Fruit fly (Drosophila melanogaster): ENCODE results near the gene CG1074.

Gene CG1074

dm6 chr3R:4437113-4437512 lies 3.3 kb downstream of the CG1074 start, which contains the start of the genes Lipt2 and CG14650 (continued):
- TF ChIP-seq CG10669 (GFP tag; optimal IDR thresholded peaks at IDR 0.05) (no peak), CG11294 (GFP tag; IDR thresholded peaks at IDR 0.05) (no peak), cyc (GFP tag; optimal IDR thresholded peaks at IDR 0.05) (peak; percentile 59), fkh (GFP tag; optimal IDR thresholded peaks at IDR 0.05) (no peak), svp (GFP tag) (no peak), CG6854 (GFP tag; optimal IDR thresholded peaks at IDR 0.05) (no peak), dsx (GFP tag; optimal IDR thresholded peaks at IDR 0.05; ENCODE audit: poor library complexity, severe bottlenecking) (no peak), Eip78C (GFP tag) (peak; percentile 82), CG7368 (GFP tag; optimal IDR thresholded peaks at IDR 0.05) (no peak), OdsH (GFP tag; optimal IDR thresholded peaks at IDR 0.05) (no peak)

dm6 chr3R:4437817-4438216 lies 4.1 kb downstream of the CG1074 start:
- TF ChIP-seq CG10631 (GFP tag; optimal IDR thresholded peaks at IDR 0.05) = no peak
- TF ChIP-seq achi (GFP tag; optimal IDR thresholded peaks at IDR 0.05) = no peak
- TF ChIP-seq fd85E (GFP tag; optimal IDR thresholded peaks at IDR 0.05) = no peak
- TF ChIP-seq salr (GFP tag; optimal IDR thresholded peaks at IDR 0.05) = no peak
- TF ChIP-seq Ets96B (tag; optimal IDR thresholded peaks at IDR 0.05) = no peak
- no peak for TF ChIP-seq eg (GFP tag; IDR thresholded peaks at IDR 0.05)
- no peak for TF ChIP-seq lz (GFP tag; optimal IDR thresholded peaks at IDR 0.05)
- TF ChIP-seq Eip75B (GFP tag; optimal IDR thresholded peaks at IDR 0.05) = no peak
- no peak for TF ChIP-seq Sox102F (GFP tag; optimal IDR thresholded peaks at IDR 0.05)
- no peak for TF ChIP-seq CG15336 (GFP tag; IDR thresholded peaks at IDR 0.05)
- TF ChIP-seq dsx (GFP tag; optimal IDR thresholded peaks at IDR 0.05; ENCODE audit: poor library complexity, severe bottlenecking) = no peak
- no peak for TF ChIP-seq net (GFP tag; optimal IDR thresholded peaks at IDR 0.05)
- TF ChIP-seq CG11294 (GFP tag; IDR thresholded peaks at IDR 0.05) = no peak
- TF ChIP-seq CG3919 (GFP tag; optimal IDR thresholded peaks at IDR 0.05) = no peak
- TF ChIP-seq CG8119 (GFP tag; IDR thresholded peaks at IDR 0.05) = no peak
- TF ChIP-seq CG7368 (GFP tag; optimal IDR thresholded peaks at IDR 0.05) = no peak
- TF ChIP-seq dac (GFP tag; optimal IDR thresholded peaks at IDR 0.05) = no peak
- TF ChIP-seq CG6854 (GFP tag; optimal IDR thresholded peaks at IDR 0.05) = no peak

dm6 chr3R:4445083-4445482 lies 11.3 kb downstream of the CG1074 start:
- TF ChIP-seq salr (GFP tag; optimal IDR thresholded peaks at IDR 0.05) = no peak
- TF ChIP-seq CG16779 (tag; optimal IDR thresholded peaks at IDR 0.05) = no peak
- no peak for TF ChIP-seq Eip75B (GFP tag; optimal IDR thresholded peaks at IDR 0.05)
- TF ChIP-seq CG7368 (GFP tag; optimal IDR thresholded peaks at IDR 0.05) = no peak
- TF ChIP-seq Smox (GFP tag; optimal IDR thresholded peaks at IDR 0.05) = no peak
- no peak for TF ChIP-seq eg (GFP tag; IDR thresholded peaks at IDR 0.05)
- no peak for TF ChIP-seq Met (GFP tag; optimal IDR thresholded peaks at IDR 0.05)
- TF ChIP-seq Sox102F (GFP tag; optimal IDR thresholded peaks at IDR 0.05) = no peak
- TF ChIP-seq dac (GFP tag; optimal IDR thresholded peaks at IDR 0.05) = no peak
- TF ChIP-seq Hr38 (GFP tag; optimal IDR thresholded peaks at IDR 0.05) = no peak
- TF ChIP-seq CG10669 (GFP tag; optimal IDR thresholded peaks at IDR 0.05) = no peak

dm6 chr3R:4446455-4447224 lies 12.9 kb downstream of the CG1074 start:
- TF ChIP-seq Sox14 (GFP tag; optimal IDR thresholded peaks at IDR 0.05) (no peak), CG6792 (GFP tag; optimal IDR thresholded peaks at IDR 0.05) (no peak), fkh (GFP tag; optimal IDR thresholded peaks at IDR 0.05) (peak; percentile 17), vri (GFP tag; optimal IDR thresholded peaks at IDR 0.05) (no peak), Sox15 (GFP tag; optimal IDR thresholded peaks at IDR 0.05) (no peak), Eip78C (GFP tag) (peak; percentile 53), ss (GFP tag; optimal IDR thresholded peaks at IDR 0.05) (no peak), Eip75B (GFP tag; optimal IDR thresholded peaks at IDR 0.05) (no peak), Ets21C (GFP tag; optimal IDR thresholded peaks at IDR 0.05) (no peak), Sox102F (GFP tag; optimal IDR thresholded peaks at IDR 0.05) (no peak), CG11902 (GFP tag; optimal IDR thresholded peaks at IDR 0.05) (no peak), esn (GFP tag; optimal IDR thresholded peaks at IDR 0.05) (no peak), CG3919 (GFP tag; optimal IDR thresholded peaks at IDR 0.05) (no peak), CG6163 (GFP tag; IDR thresholded peaks at IDR 0.05) (no peak), CG6276 (GFP tag; optimal IDR thresholded peaks at IDR 0.05) (no peak)

Measured in whole organism, prepupa.